Fruit fly (Drosophila melanogaster): ENCODE data around the gene CG2616.

Gene CG2616

dm6 chr3R:7722117-7722516 is at the start of gene CG2616:
TSS of gene CG2616 (plus strand) at chr3R:7722417.
- TF ChIP-seq psq (optimal IDR thresholded peaks at IDR 0.05) (no peak), ttk (optimal IDR thresholded peaks at IDR 0.05) (no peak), insv (optimal IDR thresholded peaks at IDR 0.05) (no peak), Sin3A (optimal IDR thresholded peaks at IDR 0.05) (no peak), h (optimal IDR thresholded peaks at IDR 0.05) (no peak), Myc (optimal IDR thresholded peaks at IDR 0.05) (no peak)

DNA sequence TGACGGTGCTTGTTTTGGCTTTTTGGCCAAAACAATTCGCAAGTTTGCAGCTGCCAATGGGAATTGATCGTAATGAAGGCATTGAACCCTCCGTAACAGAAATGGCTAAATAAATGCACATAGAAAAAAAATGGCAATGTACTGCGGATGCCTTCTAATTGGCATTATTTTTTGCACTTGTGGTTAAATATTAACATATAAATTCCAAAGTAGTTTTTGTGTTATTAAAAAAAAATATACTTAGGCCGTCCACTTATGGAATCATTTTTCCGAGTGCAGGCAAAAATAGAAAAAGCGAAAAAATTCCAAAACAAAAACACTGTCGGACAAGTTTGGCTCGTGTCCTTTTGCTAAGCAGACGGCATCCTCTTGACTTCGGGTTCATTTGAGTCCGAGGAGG is 35.4 kb upstream of the CG2616 start:
- TF ChIP-seq h (optimal IDR thresholded peaks at IDR 0.05), result no peak
- TF ChIP-seq ttk (optimal IDR thresholded peaks at IDR 0.05), result no peak
- TF ChIP-seq insv (optimal IDR thresholded peaks at IDR 0.05), result no peak
- TF ChIP-seq psq (optimal IDR thresholded peaks at IDR 0.05), result no peak

- no peak for TF ChIP-seq ttk (optimal IDR thresholded peaks at IDR 0.05)
Observed at dm6 chr3R:7719990-7720389, 2.2 kb upstream of the CG2616 start.

DNA sequence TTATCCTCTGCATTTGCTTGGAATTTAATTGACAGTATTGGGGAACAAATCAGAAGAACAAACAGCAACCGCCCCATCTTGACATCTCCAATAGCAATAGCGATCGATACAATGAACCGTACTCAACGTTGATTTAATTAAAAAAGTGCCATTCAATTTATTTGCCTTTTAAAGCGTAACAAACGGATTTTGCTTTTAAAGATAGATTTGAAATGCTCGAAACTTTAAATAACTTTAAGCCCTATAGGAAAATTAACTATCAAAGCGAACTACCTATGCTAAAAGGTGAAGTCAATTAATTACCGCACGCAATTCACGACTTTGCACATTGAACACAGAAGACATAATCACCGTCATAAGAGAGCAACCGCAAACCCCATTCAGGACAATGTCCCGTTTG is 17.2 kb downstream of the CG2616 start, which contains the start of gene CG43254:
TSS of gene CG43254 (minus strand) at position 101 of the 400 bp plus-strand sequence.
- TF ChIP-seq Sin3A (optimal IDR thresholded peaks at IDR 0.05) (no peak), ttk (optimal IDR thresholded peaks at IDR 0.05) (no peak), insv (optimal IDR thresholded peaks at IDR 0.05) (no peak), Myc (optimal IDR thresholded peaks at IDR 0.05) (no peak), h (optimal IDR thresholded peaks at IDR 0.05) (no peak), psq (optimal IDR thresholded peaks at IDR 0.05) (no peak)

DNA sequence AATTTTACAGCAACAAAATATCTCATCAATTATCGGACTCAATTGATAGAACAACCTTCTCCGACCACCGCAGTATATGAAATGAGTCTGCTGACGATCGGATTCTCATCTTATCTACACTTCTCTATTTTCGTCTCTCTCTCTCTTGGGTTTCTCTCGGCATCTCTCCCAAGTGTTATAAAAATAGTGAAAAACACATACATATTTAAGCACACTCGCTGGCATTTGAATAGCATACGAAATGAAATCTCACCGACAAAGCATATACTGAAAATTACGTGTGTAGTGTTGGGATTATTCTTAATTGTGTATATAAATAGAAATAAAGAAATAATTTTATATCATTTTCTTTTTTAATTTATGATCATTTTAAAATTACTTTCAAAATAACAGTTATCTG is 27.8 kb downstream of the CG2616 start, which contains the start of gene pyd3:
TSS of gene pyd3 (minus strand) at position 87 of the 400 bp plus-strand sequence.
- no peak for TF ChIP-seq psq (optimal IDR thresholded peaks at IDR 0.05)
- no peak for TF ChIP-seq Myc (optimal IDR thresholded peaks at IDR 0.05)
- no peak for TF ChIP-seq Sin3A (optimal IDR thresholded peaks at IDR 0.05)
- TF ChIP-seq h (optimal IDR thresholded peaks at IDR 0.05), result no peak
- no peak for TF ChIP-seq ttk (optimal IDR thresholded peaks at IDR 0.05)
- TF ChIP-seq insv (optimal IDR thresholded peaks at IDR 0.05), result no peak

DNA sequence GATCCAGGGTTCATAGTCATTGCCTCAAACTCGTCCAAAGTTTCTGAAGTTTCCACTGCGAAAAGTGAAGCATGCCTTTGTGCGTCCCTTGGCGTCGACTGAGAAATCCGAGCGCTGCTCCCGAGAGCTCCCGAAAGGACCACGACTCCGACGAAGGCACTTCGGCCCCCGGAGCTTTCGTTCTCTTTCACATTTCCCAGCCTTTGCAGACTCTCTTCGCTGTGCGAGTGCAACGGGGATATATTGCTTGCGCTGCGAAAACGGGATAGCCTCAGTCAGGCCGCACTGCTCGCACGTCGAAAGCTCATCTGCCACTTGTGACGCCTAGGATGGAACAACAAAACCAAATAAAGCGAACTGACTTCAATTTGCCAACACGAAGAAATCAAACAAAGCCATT is 31.3 kb downstream of the CG2616 start:
- TF ChIP-seq ttk (optimal IDR thresholded peaks at IDR 0.05) (no peak), insv (optimal IDR thresholded peaks at IDR 0.05) (no peak), Sin3A (optimal IDR thresholded peaks at IDR 0.05) (no peak), Myc (optimal IDR thresholded peaks at IDR 0.05) (no peak), h (optimal IDR thresholded peaks at IDR 0.05) (no peak)

DNA sequence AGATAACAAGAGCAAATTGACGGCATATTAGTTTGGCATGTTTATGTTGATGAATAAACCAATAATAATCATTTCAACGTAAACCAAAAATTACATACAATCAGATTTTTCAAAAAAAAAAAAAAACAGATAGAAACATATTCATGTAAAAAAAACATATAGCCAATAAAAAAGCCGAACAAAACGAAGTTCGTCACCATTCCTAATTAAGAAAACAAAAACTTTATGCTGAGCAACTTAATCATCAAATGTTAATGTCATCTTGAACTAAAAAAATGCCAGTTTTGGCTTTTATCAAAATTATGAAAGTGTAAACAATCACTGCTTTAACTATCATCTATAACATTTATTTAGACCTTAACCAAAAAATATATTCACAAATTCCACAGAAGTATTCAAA is 35.6 kb downstream of the CG2616 start, which contains the start of gene CG10919:
TSS of gene CG10919 (plus strand) at position 301 of the 400 bp plus-strand sequence.
- TF ChIP-seq ttk (optimal IDR thresholded peaks at IDR 0.05) (no peak), insv (optimal IDR thresholded peaks at IDR 0.05) (no peak), psq (optimal IDR thresholded peaks at IDR 0.05) (no peak), Sin3A (optimal IDR thresholded peaks at IDR 0.05) (no peak), h (optimal IDR thresholded peaks at IDR 0.05) (no peak), Myc (optimal IDR thresholded peaks at IDR 0.05) (no peak)

- no peak for TF ChIP-seq h (optimal IDR thresholded peaks at IDR 0.05)
- no peak for TF ChIP-seq ttk (optimal IDR thresholded peaks at IDR 0.05)
- no peak for TF ChIP-seq Myc (optimal IDR thresholded peaks at IDR 0.05)
- no peak for TF ChIP-seq psq (optimal IDR thresholded peaks at IDR 0.05)
- TF ChIP-seq Sin3A (optimal IDR thresholded peaks at IDR 0.05), result no peak
- TF ChIP-seq insv (optimal IDR thresholded peaks at IDR 0.05), result no peak
Observed at dm6 chr3R:7759486-7759885, 37.3 kb downstream of the CG2616 start, which contains the start of gene Sp7. TSS of gene Sp7 (plus strand) at chr3R:7759786.

dm6 chr3R:7760970-7761558 is 38.8 kb downstream of the CG2616 start:
- TF ChIP-seq Myc (optimal IDR thresholded peaks at IDR 0.05) (no peak), psq (optimal IDR thresholded peaks at IDR 0.05) (no peak), ttk (optimal IDR thresholded peaks at IDR 0.05) (no peak), insv (optimal IDR thresholded peaks at IDR 0.05) (no peak), h (optimal IDR thresholded peaks at IDR 0.05) (no peak), Sin3A (optimal IDR thresholded peaks at IDR 0.05) (no peak)

dm6 chr3R:7771656-7772055 is 49.4 kb downstream of the CG2616 start, which contains the start of gene CG11286:
TSS of gene CG11286 (minus strand) at chr3R:7771756.
- TF ChIP-seq Myc (optimal IDR thresholded peaks at IDR 0.05) (no peak), insv (optimal IDR thresholded peaks at IDR 0.05) (no peak), ttk (optimal IDR thresholded peaks at IDR 0.05) (no peak)

Measured in Kc167 (cell line).